Fruit fly (Drosophila melanogaster): ENCODE measurements around the gene CG10479.

DNA sequence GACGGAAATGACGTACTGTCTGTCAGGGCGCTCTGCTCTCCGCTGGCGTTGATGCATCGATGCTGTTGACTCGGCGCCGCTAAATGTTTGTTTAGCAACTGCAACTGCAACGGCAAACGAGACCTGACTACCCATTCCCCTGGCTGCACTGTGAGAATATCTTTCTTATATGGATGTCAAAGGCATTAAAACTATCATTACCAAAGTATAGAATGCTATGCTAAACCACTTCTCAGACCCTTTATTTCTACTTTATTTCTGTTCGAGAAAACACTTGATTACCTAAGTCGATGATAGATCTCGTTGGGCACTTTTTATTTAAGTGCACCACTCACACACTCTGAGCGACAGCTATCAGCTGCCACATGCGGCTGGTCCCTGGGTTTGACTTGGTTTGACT lies 46.3 kb upstream of the CG10479 start:
- TF ChIP-seq h (optimal IDR thresholded peaks at IDR 0.05) (no peak), insv (optimal IDR thresholded peaks at IDR 0.05) (no peak), ttk (optimal IDR thresholded peaks at IDR 0.05) (no peak), psq (optimal IDR thresholded peaks at IDR 0.05) (no peak), Sin3A (optimal IDR thresholded peaks at IDR 0.05) (no peak)

All from Kc167 (cell line).